Worm (Caenorhabditis elegans) whole organism, dauer: Measurements from ENCODE around the gene F19H8.2.

ENCODE experiments used
- unc-62 ChIP-seq: sonication (generic microtip); optimal IDR thresholded peaks from 2 replicates; lab custom pipeline; 2017; ENCODE audit warnings: missing biosample characterization, missing genetic modification reagents, missing genetic modification characterization

F19H8.2 gene

DNA sequence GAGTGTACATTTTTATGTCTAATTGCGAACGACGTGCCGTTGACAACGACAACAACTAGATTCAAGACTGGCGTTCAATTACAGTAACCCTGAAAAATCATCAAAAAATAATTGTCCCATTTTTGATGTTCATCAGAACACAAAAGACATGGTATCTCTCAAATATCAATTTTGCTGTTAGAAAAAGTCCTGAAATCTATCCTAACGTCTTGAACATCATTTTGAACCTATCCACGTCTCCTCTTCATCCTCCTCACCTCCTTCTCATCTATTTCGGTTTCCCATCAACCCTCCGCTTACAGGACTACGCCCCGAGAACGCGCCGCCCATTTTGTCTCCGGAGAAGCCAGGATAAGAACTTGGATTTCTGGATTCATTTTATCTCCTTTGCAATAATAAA lies 10.1 kb upstream of the F19H8.2 start, which contains the start of gene mltn-9:
Gene mltn-9, plus strand, starts transcription at position 301 of the 400 bp plus-strand sequence.
- no peak for TF ChIP-seq unc-62 (GFP tag; lab: Kevin White, UChicago)

DNA sequence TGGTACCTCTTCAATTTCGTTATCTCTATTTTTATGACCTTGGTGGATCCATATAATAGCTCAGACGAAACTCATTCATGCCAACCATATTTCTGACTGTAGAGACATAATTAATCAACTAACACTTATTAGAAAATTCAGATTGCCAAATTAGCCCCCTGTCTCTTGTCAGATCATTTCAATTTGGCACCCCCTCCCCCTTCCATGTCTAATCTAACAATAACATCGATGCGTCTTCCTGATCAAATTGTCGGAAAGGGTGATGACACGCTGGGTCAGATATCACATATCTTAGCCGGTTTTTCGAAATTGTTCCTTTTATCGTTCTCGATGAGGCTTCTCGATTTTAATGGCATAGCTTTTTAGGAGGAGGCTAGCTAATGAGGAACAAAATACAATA lies 5.6 kb upstream of the F19H8.2 start:
- TF ChIP-seq unc-62 (GFP tag; lab: Kevin White, UChicago), result no peak

DNA sequence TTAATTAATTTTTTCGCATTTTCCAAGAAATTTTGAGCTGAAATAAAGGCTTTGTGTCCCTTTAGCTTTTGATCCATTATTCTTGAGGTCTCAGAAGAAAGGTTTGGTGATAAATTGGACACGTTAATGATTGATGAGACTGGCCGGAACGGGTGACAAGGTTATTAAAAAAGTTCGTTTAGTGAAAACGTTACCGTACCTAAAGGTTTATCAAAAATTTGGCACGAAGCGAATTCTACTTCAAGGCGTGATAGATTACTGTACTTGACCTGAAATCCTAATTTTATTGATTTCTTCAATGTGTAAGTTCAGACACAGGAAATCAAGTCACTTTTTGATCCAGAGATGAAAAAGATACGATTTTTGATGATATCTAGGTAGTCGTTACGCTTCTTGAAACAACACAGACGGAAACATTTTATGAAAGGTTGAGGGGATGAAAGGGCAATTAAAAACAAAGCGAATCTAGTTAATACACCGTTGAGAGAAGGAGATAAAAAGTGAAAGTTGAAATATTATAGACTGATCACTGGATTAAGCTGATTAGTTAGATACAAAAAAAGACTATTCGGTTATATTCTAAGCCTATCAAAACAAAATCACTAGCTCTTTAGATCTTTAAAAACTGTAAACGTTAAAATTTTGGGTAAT lies 4.9 kb upstream of the F19H8.2 start:
- TF ChIP-seq unc-62 (GFP tag; lab: Kevin White, UChicago), result no peak

DNA sequence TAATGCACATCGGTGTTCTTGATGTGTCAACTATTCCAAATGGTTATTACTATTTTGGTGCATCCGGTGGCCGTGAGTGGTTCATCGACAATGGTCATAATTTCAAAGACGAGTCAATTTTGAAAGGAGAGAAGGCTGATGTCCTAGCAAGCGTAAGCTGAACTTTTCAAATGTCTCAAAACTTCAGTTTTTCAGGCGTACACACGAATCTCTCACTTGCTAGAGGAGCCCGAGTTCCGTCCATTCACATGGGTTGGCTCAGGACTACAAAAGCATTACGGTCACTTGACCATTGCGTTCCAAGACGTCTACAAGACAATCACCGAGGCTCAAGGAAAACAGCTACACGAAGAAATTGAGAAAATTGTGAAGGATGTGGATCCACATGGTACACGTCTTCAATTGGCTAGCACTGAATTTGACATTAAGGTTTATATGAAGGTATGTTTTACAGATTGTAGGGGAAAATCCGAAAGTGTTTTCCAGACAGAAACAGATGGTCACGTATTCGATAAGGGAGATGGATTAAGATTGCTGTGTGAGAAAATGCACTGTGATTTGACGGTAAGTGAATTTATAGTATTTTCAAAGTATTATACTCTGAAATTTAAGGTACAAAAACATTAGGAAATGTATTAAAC lies 3.7 kb upstream of the F19H8.2 start:
- no peak for TF ChIP-seq unc-62 (GFP tag; lab: Kevin White, UChicago)

DNA sequence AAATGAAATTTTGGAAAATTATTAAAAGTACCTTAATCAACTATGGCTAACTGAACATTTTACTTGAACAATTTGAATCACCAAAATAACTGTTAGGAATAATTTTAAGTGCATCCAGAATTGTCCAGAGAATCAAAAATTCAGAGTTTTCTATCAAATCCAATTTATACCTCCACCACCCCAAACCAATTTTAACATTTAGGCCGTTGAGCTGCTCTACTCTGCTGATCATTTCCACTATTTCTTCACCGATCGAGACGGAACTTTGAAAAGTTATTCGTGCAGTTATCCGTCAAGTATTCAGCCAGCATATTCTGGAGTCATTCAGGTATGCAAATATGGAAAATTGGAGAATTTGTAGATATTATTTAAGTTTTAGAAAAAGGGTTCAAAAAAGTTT lies 2.8 kb upstream of the F19H8.2 start:
- no peak for TF ChIP-seq unc-62 (GFP tag; lab: Kevin White, UChicago)

ce11 chrII:14606172-14606571 lies 503 bp upstream of the F19H8.2 start, which contains the start of gene arl-3:
TSS of gene arl-3 (plus strand) at chrII:14606472.
- no peak for TF ChIP-seq unc-62 (GFP tag; lab: Kevin White, UChicago)

- no peak for TF ChIP-seq unc-62 (GFP tag; lab: Kevin White, UChicago)
These were observed 643 bp downstream of the F19H8.2 start for ce11 chrII:14605026-14605425.

DNA sequence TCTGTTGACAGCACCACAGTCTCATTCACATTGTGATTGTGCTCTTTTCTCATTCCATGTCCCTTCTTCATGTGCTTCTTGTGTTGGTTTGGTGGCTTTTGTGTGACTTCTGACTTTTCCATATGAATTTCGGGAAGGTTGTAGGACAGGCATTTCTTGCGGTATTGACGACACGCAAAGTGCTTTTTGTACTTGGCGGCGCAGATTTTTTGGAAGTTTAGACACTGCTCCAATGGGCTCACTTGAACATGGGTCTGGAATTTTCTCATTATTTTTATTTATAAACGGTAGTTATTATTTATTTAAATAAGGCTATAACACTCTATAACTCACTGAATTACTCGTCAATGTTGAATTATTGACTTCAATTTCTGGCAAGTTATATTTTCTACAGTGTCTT lies 1.4 kb downstream of the F19H8.2 start:
- no peak for TF ChIP-seq unc-62 (GFP tag; lab: Kevin White, UChicago)

- TF ChIP-seq unc-62 (GFP tag; lab: Kevin White, UChicago), result no peak
These were observed 2.9 kb downstream of the F19H8.2 start for ce11 chrII:14602735-14603134.

- no peak for TF ChIP-seq unc-62 (GFP tag; lab: Kevin White, UChicago)
These were observed 4.8 kb downstream of the F19H8.2 start, which contains the start of gene tps-2 for ce11 chrII:14600852-14601313. TSS of gene tps-2 (plus strand) at chrII:14600902.

DNA sequence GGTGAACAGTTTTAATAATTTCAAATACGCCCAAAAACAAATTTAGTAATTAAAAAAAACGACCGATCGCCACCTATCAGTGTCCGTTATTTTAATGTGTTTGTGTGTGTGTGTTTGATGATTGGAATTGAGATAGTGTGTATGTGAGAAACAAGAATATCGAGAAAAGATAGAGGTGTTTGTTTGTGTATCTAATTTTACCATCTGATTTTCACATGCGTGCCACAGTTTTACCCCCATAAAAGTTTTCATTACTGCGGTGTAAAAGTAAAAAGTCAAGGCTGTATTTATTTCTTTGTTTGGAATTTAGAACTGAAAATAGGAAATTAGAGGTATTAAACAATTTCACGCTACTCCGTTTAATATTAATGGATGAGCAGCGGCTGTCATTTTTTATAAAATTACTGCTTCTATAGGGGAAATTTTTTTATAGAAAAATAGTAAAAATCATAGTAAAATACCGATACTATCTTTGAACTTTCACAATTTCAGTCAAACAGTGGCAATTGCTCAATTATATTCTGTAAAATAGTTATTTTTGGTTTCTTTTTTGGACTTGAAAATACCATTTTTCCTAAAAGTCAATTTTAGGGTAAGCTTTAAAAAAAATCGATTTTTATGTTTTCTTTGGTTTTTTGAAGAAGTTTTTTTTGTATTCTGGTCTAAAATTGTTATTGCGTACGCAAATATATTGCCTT lies 5.6 kb downstream of the F19H8.2 start:
- TF ChIP-seq unc-62 (GFP tag; lab: Kevin White, UChicago), result no peak

- TF ChIP-seq unc-62 (GFP tag; lab: Kevin White, UChicago), result no peak
These were observed 6.3 kb downstream of the F19H8.2 start for ce11 chrII:14599284-14599862.

DNA sequence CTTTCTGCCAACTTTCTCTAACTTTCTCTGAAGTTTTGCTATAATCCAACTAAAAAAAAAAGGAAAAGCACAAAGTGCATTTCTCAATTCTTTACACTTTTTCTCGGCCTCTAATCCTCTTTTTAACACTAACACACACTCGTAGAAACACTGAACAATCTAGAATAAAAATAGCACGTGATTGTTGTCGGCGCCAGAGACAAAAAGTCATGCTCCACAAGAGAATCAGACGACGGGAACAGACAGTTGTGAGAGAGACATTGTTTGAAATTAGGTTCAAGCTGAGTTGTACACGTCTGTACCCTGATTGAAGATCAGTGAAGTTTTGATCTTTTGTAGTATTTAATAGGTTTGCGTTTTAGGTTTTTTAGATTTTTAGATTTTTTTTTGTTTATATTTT lies 7.3 kb downstream of the F19H8.2 start:
- no peak for TF ChIP-seq unc-62 (GFP tag; lab: Kevin White, UChicago)

- no peak for TF ChIP-seq unc-62 (GFP tag; lab: Kevin White, UChicago)
These were observed 7.9 kb downstream of the F19H8.2 start for ce11 chrII:14597788-14598187.

- no peak for TF ChIP-seq unc-62 (GFP tag; lab: Kevin White, UChicago)
These were observed 12.4 kb downstream of the F19H8.2 start, which contains the start of gene catp-4 for ce11 chrII:14593281-14593680. TSS of gene catp-4 (plus strand) at chrII:14593581.

DNA sequence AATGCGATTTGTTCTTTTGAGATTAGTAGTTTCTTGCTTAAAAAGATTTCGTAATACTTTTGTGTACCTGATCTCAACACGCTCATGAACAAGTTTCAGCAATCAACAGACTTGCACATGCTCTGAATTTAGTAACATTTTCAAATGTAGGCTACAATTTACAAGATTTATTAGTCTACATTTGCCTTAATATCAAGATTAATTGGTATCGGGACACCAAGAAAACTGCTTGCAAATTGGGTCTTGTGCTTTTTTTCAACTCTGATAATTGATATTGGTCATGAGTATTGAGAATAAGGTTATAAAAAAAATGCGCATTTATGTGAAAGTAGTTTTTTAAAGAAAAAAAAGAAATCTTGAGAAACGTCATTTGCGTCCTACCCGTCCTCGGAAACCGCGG lies 13.0 kb downstream of the F19H8.2 start:
- TF ChIP-seq unc-62 (GFP tag; lab: Kevin White, UChicago), result no peak
